Worm (Caenorhabditis elegans) whole organism, L2 larva: ENCODE data around the gene K09B3.1.

Source experiments
- ceh-82 ChIP-seq: fragments of 150-350 bp; optimal IDR thresholded peaks from 2 replicates; lab custom pipeline; 2014; ENCODE audit warnings: missing biosample characterization, missing genetic modification characterization
- elt-1 ChIP-seq: fragments of 150-350 bp; optimal IDR thresholded peaks from 2 replicates; lab custom pipeline; 2014; ENCODE audit warnings: missing biosample characterization, missing genetic modification characterization
- elt-3 ChIP-seq: sonication (generic microtip); optimal IDR thresholded peaks from 2 replicates; lab custom pipeline; 2017; ENCODE audit warnings: missing biosample characterization, missing genetic modification characterization
- lin-11 ChIP-seq: fragments of 150-350 bp; sonication (generic microtip); optimal IDR thresholded peaks from 2 replicates; lab custom pipeline; 2014; ENCODE audit warnings: missing biosample characterization, missing genetic modification characterization, inconsistent platforms, mixed read lengths
- lin-39 ChIP-seq: fragments of 150-350 bp; optimal IDR thresholded peaks from 2 replicates; lab custom pipeline; 2014; ENCODE audit warnings: missing biosample characterization, missing genetic modification reagents, missing genetic modification characterization
- nhr-11 ChIP-seq: fragments of 150-350 bp; optimal IDR thresholded peaks from 2 replicates; lab custom pipeline; 2014; ENCODE audit warnings: missing biosample characterization, missing genetic modification characterization
- nhr-77 ChIP-seq: fragments of 150-350 bp; optimal IDR thresholded peaks from 2 replicates; lab custom pipeline; 2014; ENCODE audit warnings: missing biosample characterization, missing genetic modification characterization
- sem-4 ChIP-seq: fragments of 150-350 bp; optimal IDR thresholded peaks from 2 replicates; lab custom pipeline; 2014; ENCODE audit warnings: missing biosample characterization, missing genetic modification reagents, missing genetic modification characterization
- unc-39 ChIP-seq: fragments of 150-350 bp; optimal IDR thresholded peaks from 2 replicates; lab custom pipeline; 2014; ENCODE audit warnings: missing biosample characterization, missing genetic modification characterization
- unc-55 ChIP-seq: fragments of 150-350 bp; sonication (generic microtip); optimal IDR thresholded peaks from 3 replicates; lab custom pipeline; 2014; ENCODE audit warnings: missing biosample characterization, missing genetic modification reagents, missing genetic modification characterization
- unc-62 ChIP-seq: fragments of 150-350 bp; optimal IDR thresholded peaks from 2 replicates; lab custom pipeline; 2014; ENCODE audit warnings: missing biosample characterization, missing genetic modification reagents, missing genetic modification characterization

DNA sequence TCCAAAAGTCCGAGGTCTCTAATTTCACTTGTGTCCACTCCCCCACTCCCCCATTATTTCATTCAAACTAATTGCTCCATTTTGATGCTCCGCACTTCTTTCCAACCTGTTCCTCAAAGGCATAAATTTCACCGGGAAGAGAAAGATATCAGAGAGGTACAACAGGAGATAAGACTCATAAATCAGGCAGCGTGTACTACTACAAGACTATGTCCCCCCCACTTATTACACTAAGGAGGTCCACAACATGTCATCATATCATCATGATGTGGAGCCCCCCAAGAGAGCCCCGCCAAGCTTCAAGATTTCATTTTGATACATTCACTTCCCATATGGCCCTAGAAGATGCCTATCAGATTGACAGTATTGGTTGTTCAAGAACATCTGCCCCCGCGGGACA, 29.1 kb upstream of the K09B3.1 start:
- TF ChIP-seq elt-1 (no peak), unc-55 (no peak), unc-62 (no peak), elt-3 (tag; lab: Kevin White, UChicago) (no peak), nhr-77 (tag; lab: Kevin White, UChicago) (no peak), lin-39 (no peak), ceh-82 (no peak), unc-39 (no peak), lin-11 (no peak), sem-4 (tag; lab: Kevin White, UChicago) (no peak), nhr-11 (tag; lab: Kevin White, UChicago) (no peak)
